Worm (Caenorhabditis elegans) whole organism, L4/young adult: Measurements from ENCODE around the gene fbxc-43.

Experiments used
- W03F9.2 ChIP-seq: fragments of 150-350 bp; optimal IDR thresholded peaks from 2 replicates; lab custom pipeline; 2014; ENCODE audit warnings: missing biosample characterization, missing genetic modification characterization
- him-1 ChIP-seq: sonication (generic microtip); optimal IDR thresholded peaks from 2 replicates; lab custom pipeline; 2016; ENCODE audit warnings: missing genotype, missing genetic modification reagents, missing genetic modification characterization, missing compliant biosample characterization

DNA sequence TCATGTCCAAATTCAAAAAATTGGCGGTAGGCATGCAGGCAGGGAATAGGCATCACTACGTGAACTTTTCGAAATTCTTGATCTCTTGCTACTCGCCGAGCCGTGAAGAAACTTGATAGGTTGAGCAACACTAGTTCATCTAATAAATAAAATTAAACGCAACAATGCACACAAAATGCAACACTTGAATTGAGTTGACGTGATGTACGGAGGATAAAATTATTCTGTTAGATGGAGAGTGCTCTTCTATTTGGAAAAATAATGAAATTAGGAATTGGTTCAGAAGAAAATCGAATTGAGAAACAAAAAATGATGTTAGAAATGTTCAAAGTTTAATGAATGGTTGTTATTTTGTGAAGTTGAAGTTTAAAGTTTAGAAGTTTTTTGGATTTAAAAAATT is 41.1 kb upstream of the fbxc-43 start:
- TF ChIP-seq him-1 (no peak), W03F9.2 (tag; lab: Kevin White, UChicago) (no peak)
